Worm (Caenorhabditis elegans): ENCODE measurements around the gene C14C11.4.

DNA sequence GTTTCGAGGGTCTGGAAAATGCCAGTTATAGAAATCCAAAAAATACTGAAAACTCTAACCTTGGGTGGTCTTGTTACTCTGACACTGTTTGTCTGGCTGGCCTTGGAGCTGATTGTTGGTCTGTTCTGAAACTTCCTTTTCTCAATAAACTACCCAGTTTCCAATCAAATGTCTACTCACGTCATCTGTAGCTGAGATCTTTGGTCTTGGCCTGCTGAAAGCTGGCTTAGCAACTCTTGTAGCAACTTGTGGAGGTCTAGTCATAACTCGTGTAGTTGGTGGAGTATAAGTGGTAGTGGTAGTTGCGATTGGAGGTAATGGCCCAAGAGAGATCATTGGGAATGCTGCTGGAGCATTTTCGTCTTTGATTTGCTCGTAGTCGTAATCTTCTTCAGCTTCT lies 37.2 kb upstream of the C14C11.4 start:
- TF ChIP-seq snpc-4 (GFP tag; optimal IDR thresholded peaks at IDR 0.05) (no peak), snpc-4 (tag; optimal IDR thresholded peaks at IDR 0.05) (no peak), gei-17 (GFP tag; optimal IDR thresholded peaks at IDR 0.05) (no peak), Y53G8AR.9 (GFP tag; conservative IDR thresholded peaks at IDR 0.05) (no peak), attf-5 (GFP tag; optimal IDR thresholded peaks at IDR 0.05) (no peak), rpc-1 (optimal IDR thresholded peaks at IDR 0.05) (no peak), rpc-1 (tag; optimal IDR thresholded peaks at IDR 0.05) (no peak), C06A6.2 (GFP tag; conservative IDR thresholded peaks at IDR 0.05) (no peak), xnd-1 (tag; optimal IDR thresholded peaks at IDR 0.05) (no peak), egl-18 (GFP tag; IDR thresholded peaks at IDR 0.05) (no peak), unc-62 (GFP tag; optimal IDR thresholded peaks at IDR 0.05) (no peak)
